Worm (Caenorhabditis elegans): Measurements from ENCODE around the gene F32G8.2.
A peak's percentile ranks its signal among the peaks of the same experiment; 100 is the strongest.

The F32G8.2 gene

ce11 chrV:10536808-10537207, 13.0 kb upstream of the F32G8.2 start (continued):
- no peak for TF ChIP-seq Y105C5A.15 (GFP tag; IDR thresholded peaks at IDR 0.05)
- TF ChIP-seq pqm-1 (tag; optimal IDR thresholded peaks at IDR 0.05), result no peak
- peak; percentile 66 for TF ChIP-seq F10B5.3 (tag; optimal IDR thresholded peaks at IDR 0.05)
- TF ChIP-seq aly-2 (tag; optimal IDR thresholded peaks at IDR 0.05), result no peak
- peak; percentile 64; the same call in 1 of the 2 replicates for TF ChIP-seq tra-1 (GFP tag; IDR thresholded peaks at IDR 0.05)
- TF ChIP-seq daf-16 (GFP tag; optimal IDR thresholded peaks at IDR 0.05), result peak in 1 of 2 experiments; percentile 71
- peak; percentile 66 for TF ChIP-seq daf-16 (tag; optimal IDR thresholded peaks at IDR 0.05)
- TF ChIP-seq madf-5 (GFP tag; IDR thresholded peaks at IDR 0.05), result no peak
- TF ChIP-seq egl-43 (GFP tag; IDR thresholded peaks at IDR 0.05), result peak; percentile 66; the same call in 1 of the 2 replicates
- TF ChIP-seq nhr-48 (tag; optimal IDR thresholded peaks at IDR 0.05), result peak; percentile 83
- peak in 1 of 2 experiments; percentile 3 for TF ChIP-seq ZK546.5 (tag; optimal IDR thresholded peaks at IDR 0.05)
- TF ChIP-seq nhr-102 (tag; optimal IDR thresholded peaks at IDR 0.05), result peak; percentile 81
- TF ChIP-seq F26F4.8 (GFP tag; conservative IDR thresholded peaks at IDR 0.05), result no peak
- TF ChIP-seq nhr-237 (tag; optimal IDR thresholded peaks at IDR 0.05), result no peak

DNA sequence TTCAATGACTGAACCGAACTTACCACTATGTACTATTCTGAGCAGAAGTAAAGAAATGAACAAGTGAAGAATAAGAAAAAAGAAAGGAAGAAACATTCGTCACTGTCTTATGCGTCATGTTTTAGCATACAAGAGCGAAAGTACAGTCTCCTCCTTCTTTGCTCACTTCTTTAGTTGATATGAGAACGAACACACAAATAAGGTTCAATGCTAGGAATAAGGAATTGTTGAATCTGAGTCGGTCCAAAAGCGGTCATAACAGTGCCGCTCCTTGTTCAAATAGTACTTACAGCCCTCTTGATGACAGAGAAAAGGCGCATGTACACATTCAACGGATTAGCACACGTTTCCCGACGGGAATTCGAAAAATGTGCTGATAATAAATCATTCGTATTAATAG, 10.7 kb upstream of the F32G8.2 start, which contains the start of gene F25D1.8:
F25D1.8 (plus strand) TSS at position 301 of the 400 bp plus-strand sequence.
- no peak for TF ChIP-seq cey-2 (tag; optimal IDR thresholded peaks at IDR 0.05; ENCODE audit: borderline replicate concordance, insufficient read depth)
- no peak for TF ChIP-seq tra-1 (GFP tag; IDR thresholded peaks at IDR 0.05)
- no peak for TF ChIP-seq sdz-12 (GFP tag; optimal IDR thresholded peaks at IDR 0.05)
- no peak for TF ChIP-seq lin-1 (GFP tag; IDR thresholded peaks at IDR 0.05)
- TF ChIP-seq snpc-4 (tag; optimal IDR thresholded peaks at IDR 0.05), result no peak
- no peak for TF ChIP-seq lim-7 (GFP tag; IDR thresholded peaks at IDR 0.05)
- TF ChIP-seq aly-2 (tag; optimal IDR thresholded peaks at IDR 0.05), result no peak
- no peak for TF ChIP-seq nhr-237 (tag; optimal IDR thresholded peaks at IDR 0.05)
- TF ChIP-seq snpc-1.2 (GFP tag; IDR thresholded peaks at IDR 0.05), result no peak
- TF ChIP-seq hif-1 (tag; optimal IDR thresholded peaks at IDR 0.05), result no peak
- TF ChIP-seq ceh-62 (tag; optimal IDR thresholded peaks at IDR 0.05), result no peak
- TF ChIP-seq nhr-77 (tag; optimal IDR thresholded peaks at IDR 0.05), result no peak
- no peak for TF ChIP-seq pha-4 (GFP tag; IDR thresholded peaks at IDR 0.05)
- TF ChIP-seq pha-4 (tag; optimal IDR thresholded peaks at IDR 0.05), result no peak
- TF ChIP-seq F26F4.8 (GFP tag; conservative IDR thresholded peaks at IDR 0.05), result no peak
- TF ChIP-seq mxl-2 (GFP tag; conservative IDR thresholded peaks at IDR 0.05), result no peak
- TF ChIP-seq attf-4 (tag; optimal IDR thresholded peaks at IDR 0.05), result no peak
- no peak for TF ChIP-seq fos-1 (tag; optimal IDR thresholded peaks at IDR 0.05)
- no peak for TF ChIP-seq zag-1 (tag; optimal IDR thresholded peaks at IDR 0.05)
- TF ChIP-seq madf-9 (GFP tag; conservative IDR thresholded peaks at IDR 0.05), result no peak

DNA sequence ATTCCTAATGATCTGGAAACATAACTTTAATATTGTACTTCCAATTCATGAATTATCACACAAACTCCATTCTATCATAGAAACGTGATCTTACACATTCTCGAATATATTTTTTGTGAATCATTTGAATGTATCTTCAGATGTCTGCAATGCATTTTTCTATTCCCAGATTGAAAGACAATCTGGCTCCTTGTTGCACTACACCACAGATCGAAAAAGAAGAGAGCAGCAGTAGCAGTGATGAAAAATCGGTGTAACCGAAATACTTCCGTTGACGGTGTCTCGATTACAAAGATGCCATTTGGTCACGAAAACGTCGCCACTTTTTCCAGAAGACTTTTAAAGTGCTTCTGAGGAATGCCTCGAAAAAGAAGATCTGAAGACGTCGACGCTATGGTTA, 9.8 kb upstream of the F32G8.2 start, which contains the start of gene degt-1:
degt-1 (plus strand) TSS at position 301 of the 400 bp plus-strand sequence.
- TF ChIP-seq lin-15B (tag; optimal IDR thresholded peaks at IDR 0.05) (no peak), dmd-9 (GFP tag; IDR thresholded peaks at IDR 0.05) (no peak), snpc-4 (tag; optimal IDR thresholded peaks at IDR 0.05) (no peak), nhr-237 (tag; optimal IDR thresholded peaks at IDR 0.05) (no peak), F49E8.2 (tag; optimal IDR thresholded peaks at IDR 0.05; ENCODE audit: borderline replicate concordance) (no peak), T20F7.1 (GFP tag; optimal IDR thresholded peaks at IDR 0.05) (no peak), F37D6.2 (tag; optimal IDR thresholded peaks at IDR 0.05) (no peak), lsy-2 (tag; optimal IDR thresholded peaks at IDR 0.05) (no peak), tra-1 (GFP tag; IDR thresholded peaks at IDR 0.05) (no peak), ama-1 (optimal IDR thresholded peaks at IDR 0.05) (no peak), lim-7 (GFP tag; IDR thresholded peaks at IDR 0.05) (no peak), ces-1 (GFP tag; optimal IDR thresholded peaks at IDR 0.05) (no peak), daf-12 (tag; optimal IDR thresholded peaks at IDR 0.05) (no peak), attf-4 (tag; optimal IDR thresholded peaks at IDR 0.05) (no peak)
